Fruit fly (Drosophila melanogaster) whole organism, wandering third instar larva: ENCODE data around the gene CG7992.

ENCODE experiments used
- Abd-B ChIP-seq: fragments of >200 bp; optimal IDR thresholded peaks from 2 replicates; lab custom pipeline; 2017; ENCODE audit warnings: missing biosample characterization, missing genetic modification characterization
- CG32264 ChIP-seq: fragments of 200-800 bp; sonication (Bioruptor generic); optimal IDR thresholded peaks from 2 replicates; lab custom pipeline; 2016; ENCODE audit warnings: missing biosample characterization, missing genetic modification characterization
- CrebA ChIP-seq: fragments of 200-800 bp; sonication (Bioruptor generic); optimal IDR thresholded peaks from 2 replicates; lab custom pipeline; 2016; ENCODE audit warnings: missing biosample characterization, mild to moderate bottlenecking, missing genetic modification characterization, borderline replicate concordance
- Dfd ChIP-seq: fragments of >200 bp; optimal IDR thresholded peaks from 2 replicates; lab custom pipeline; 2017; ENCODE audit warnings: missing biosample characterization, missing genetic modification characterization
- Dif ChIP-seq: fragments of 200-275, 200-300 bp; sonication (Bioruptor generic); optimal IDR thresholded peaks from 2 replicates; lab custom pipeline; 2018; ENCODE audit warnings: missing biosample characterization, missing genetic modification characterization; ENCODE audit not compliant: partially characterized antibody
- GATAd ChIP-seq: sonication (Bioruptor generic); optimal IDR thresholded peaks from 2 replicates; lab custom pipeline; 2016; ENCODE audit warnings: missing biosample characterization, missing genetic modification characterization
- HLH106 ChIP-seq: fragments of 200-800 bp; optimal IDR thresholded peaks from 3 replicates; lab custom pipeline; 2019; ENCODE audit warnings: missing biosample characterization, mild to moderate bottlenecking, missing genetic modification characterization, moderate library complexity
- Hnf4 ChIP-seq: fragments of 200-800 bp; sonication (Bioruptor generic); optimal IDR thresholded peaks from 2 replicates; lab custom pipeline; 2016; ENCODE audit warnings: missing biosample characterization, mild to moderate bottlenecking, missing genetic modification characterization
- Hr78 ChIP-seq: fragments of >200 bp; optimal IDR thresholded peaks from 2 replicates; lab custom pipeline; 2017; ENCODE audit warnings: missing biosample characterization, missing genetic modification characterization
- Hr83 ChIP-seq: fragments of 200-300 bp; sonication (Bioruptor generic); optimal IDR thresholded peaks from 2 replicates; lab custom pipeline; 2016; ENCODE audit warnings: missing biosample characterization, mild to moderate bottlenecking, missing genetic modification characterization, moderate library complexity; ENCODE audit not compliant: poor library complexity, severe bottlenecking
- Jra ChIP-seq: sonication (Bioruptor generic); optimal IDR thresholded peaks from 2 replicates; lab custom pipeline; 2016; ENCODE audit warnings: missing biosample characterization, missing genetic modification characterization
- Mio ChIP-seq: sonication (Bioruptor generic); optimal IDR thresholded peaks from 2 replicates; lab custom pipeline; 2016; ENCODE audit warnings: missing biosample characterization, missing genetic modification characterization
- Myc ChIP-seq: fragments of >200 bp; optimal IDR thresholded peaks from 2 replicates; lab custom pipeline; 2017
- N ChIP-seq: fragments of >200 bp; optimal IDR thresholded peaks from 2 replicates; lab custom pipeline; 2018; ENCODE audit warnings: missing biosample characterization, missing external identifiers, missing genetic modification characterization
- OdsH ChIP-seq: fragments of 200-800 bp; sonication (Bioruptor generic); optimal IDR thresholded peaks from 2 replicates; lab custom pipeline; 2016; ENCODE audit warnings: missing biosample characterization, mild to moderate bottlenecking, missing genetic modification characterization
- Rel ChIP-seq, 2 experiments: fragments of 200-800 bp; sonication (Bioruptor generic) in 1 of 2; optimal IDR thresholded peaks; 2 replicates in 1 of 2; 3 replicates in 1 of 2; lab custom pipeline; 2016 to 2019; ENCODE audit warnings: mild to moderate bottlenecking in 2 of 2, missing biosample characterization in 2 of 2, missing genetic modification characterization in 2 of 2, moderate library complexity in 1 of 2
- Sp1 ChIP-seq: fragments of 200-800 bp; sonication (Bioruptor generic); optimal IDR thresholded peaks from 3 replicates; lab custom pipeline; 2019; ENCODE audit warnings: missing biosample characterization, mild to moderate bottlenecking, missing genetic modification characterization, moderate library complexity
- Vsx2 ChIP-seq: fragments of 200-300, 225-300 bp; sonication (Bioruptor generic); optimal IDR thresholded peaks from 2 replicates; lab custom pipeline; 2018; ENCODE audit warnings: missing biosample characterization, missing genetic modification characterization; ENCODE audit not compliant: partially characterized antibody
- br ChIP-seq: fragments of 200-800 bp; sonication (Bioruptor generic); optimal IDR thresholded peaks from 2 replicates; lab custom pipeline; 2016; ENCODE audit warnings: missing biosample characterization, missing genetic modification characterization
- dl ChIP-seq, 2 experiments: fragments of 175-275, 200-275 bp in 1 of 2; fragments of 200-275 bp in 1 of 2; sonication (Bioruptor generic); optimal IDR thresholded peaks; lab custom pipeline; 2018; ENCODE audit warnings: mild to moderate bottlenecking in 2 of 2, missing biosample characterization in 2 of 2, missing genetic modification characterization in 2 of 2, moderate library complexity in 2 of 2; ENCODE audit not compliant: partially characterized antibody in 2 of 2, insufficient read depth in 1 of 2
- dmrt93B ChIP-seq: fragments of 200-800 bp; sonication (Bioruptor generic); optimal IDR thresholded peaks from 2 replicates; lab custom pipeline; 2018; ENCODE audit warnings: missing biosample characterization, mild to moderate bottlenecking, missing genetic modification characterization
- dsf ChIP-seq: sonication (Bioruptor generic); optimal IDR thresholded peaks from 2 replicates; lab custom pipeline; 2016; ENCODE audit warnings: missing biosample characterization, missing genetic modification characterization, borderline replicate concordance
- ey ChIP-seq: fragments of 200-800 bp; sonication (Bioruptor generic); optimal IDR thresholded peaks from 2 replicates; lab custom pipeline; 2016; ENCODE audit warnings: missing biosample characterization, missing genetic modification characterization
- foxo ChIP-seq, 2 experiments: fragments of 200-800 bp; sonication (Bioruptor generic); optimal IDR thresholded peaks; 2 replicates in 1 of 2; 3 replicates in 1 of 2; lab custom pipeline; 2016 to 2017; ENCODE audit warnings: missing biosample characterization in 2 of 2, missing genetic modification characterization in 2 of 2
- fru ChIP-seq: fragments of 200-800 bp; sonication (Bioruptor generic); optimal IDR thresholded peaks from 3 replicates; lab custom pipeline; 2016; ENCODE audit warnings: missing biosample characterization, mild to moderate bottlenecking, missing genetic modification characterization
- h ChIP-seq: fragments of 200-800 bp; sonication (Bioruptor generic); optimal IDR thresholded peaks from 3 replicates; lab custom pipeline; 2016; ENCODE audit warnings: missing biosample characterization, mild to moderate bottlenecking, missing genetic modification characterization
- jim ChIP-seq: fragments of 175-275, 200-325 bp; sonication (Bioruptor generic); optimal IDR thresholded peaks from 2 replicates; lab custom pipeline; 2016; ENCODE audit warnings: missing biosample characterization, mild to moderate bottlenecking, missing genetic modification characterization
- lola ChIP-seq: fragments of >200 bp; optimal IDR thresholded peaks from 2 replicates; lab custom pipeline; 2017; ENCODE audit warnings: missing biosample characterization, missing genetic modification characterization
- pan ChIP-seq: fragments of >200 bp; optimal IDR thresholded peaks from 2 replicates; lab custom pipeline; 2017
- psq ChIP-seq: fragments of 200-800 bp; sonication (Bioruptor generic); optimal IDR thresholded peaks from 3 replicates; lab custom pipeline; 2017; ENCODE audit warnings: missing biosample characterization, mild to moderate bottlenecking, missing genetic modification characterization, moderate library complexity
- rgr ChIP-seq: fragments of 200-800 bp; sonication (Bioruptor generic); optimal IDR thresholded peaks from 3 replicates; lab custom pipeline; 2016; ENCODE audit warnings: missing biosample characterization, mild to moderate bottlenecking, missing genetic modification characterization
- sage ChIP-seq: fragments of 200-800 bp; sonication (Bioruptor generic); optimal IDR thresholded peaks from 2 replicates; lab custom pipeline; 2016; ENCODE audit warnings: missing biosample characterization, mild to moderate bottlenecking, missing genetic modification characterization
- sv ChIP-seq: fragments of 200-800 bp; sonication (Bioruptor generic); optimal IDR thresholded peaks from 3 replicates; lab custom pipeline; 2016; ENCODE audit warnings: missing biosample characterization, missing genetic modification characterization
- woc ChIP-seq: sonication (Bioruptor generic); optimal IDR thresholded peaks from 2 replicates; lab custom pipeline; 2016; ENCODE audit warnings: missing biosample characterization, mild to moderate bottlenecking, missing genetic modification characterization

CG7992 gene

dm6 chrX:19216671-19217070, 30.4 kb downstream of the CG7992 start:
- TF ChIP-seq sage (no peak), Dif (GFP tag; lab: Kevin White, UChicago) (no peak), Vsx2 (GFP tag; lab: Kevin White, UChicago) (peak; percentile 64)

- no peak for TF ChIP-seq sv (GFP tag; lab: Kevin White, UChicago)
- no peak for TF ChIP-seq CG32264 (GFP tag; lab: Kevin White, UChicago)
- no peak for TF ChIP-seq GATAd (GFP tag; lab: Kevin White, UChicago)
- no peak for TF ChIP-seq woc (GFP tag; lab: Kevin White, UChicago)
- TF ChIP-seq Myc: no peak
- TF ChIP-seq ey (GFP tag; lab: Kevin White, UChicago): no peak
- TF ChIP-seq Mio (GFP tag; lab: Kevin White, UChicago): no peak
- TF ChIP-seq sage: no peak
- TF ChIP-seq br (GFP tag; lab: Kevin White, UChicago): no peak
- no peak for TF ChIP-seq fru (GFP tag; lab: Kevin White, UChicago)
- no peak for TF ChIP-seq lola (GFP tag; lab: Kevin White, UChicago)
- no peak for TF ChIP-seq dl (GFP tag; optimal IDR thresholded peaks at IDR 0.05; lab: Kevin White, UChicago; ENCODE audit: insufficient read depth in 1 of 2, partially characterized antibody in 2 of 2)
- TF ChIP-seq Abd-B (GFP tag; lab: Kevin White, UChicago): no peak
- no peak for TF ChIP-seq OdsH (GFP tag; lab: Kevin White, UChicago)
- TF ChIP-seq Rel (GFP tag; optimal IDR thresholded peaks at IDR 0.05; lab: Kevin White, UChicago): no peak
- no peak for TF ChIP-seq Rel (tag; optimal IDR thresholded peaks at IDR 0.05; lab: Kevin White, UChicago)
- no peak for TF ChIP-seq rgr (GFP tag; lab: Kevin White, UChicago)
- TF ChIP-seq foxo (GFP tag; optimal IDR thresholded peaks at IDR 0.05; lab: Kevin White, UChicago): no peak
- no peak for TF ChIP-seq jim (GFP tag; lab: Kevin White, UChicago)
These were observed 31.8 kb downstream of the CG7992 start, which contains the start of gene Muc18B for dm6 chrX:19215215-19215614. Gene Muc18B, plus strand, starts transcription at chrX:19215515.

dm6 chrX:19212954-19213353, 34.1 kb downstream of the CG7992 start, which contains the start of gene Mur18B:
Gene Mur18B, plus strand, starts transcription at chrX:19213254.
- TF ChIP-seq Myc: no peak
- no peak for TF ChIP-seq fru (GFP tag; lab: Kevin White, UChicago)
- no peak for TF ChIP-seq Dif (GFP tag; lab: Kevin White, UChicago)
- no peak for TF ChIP-seq CrebA (GFP tag; lab: Kevin White, UChicago)
- TF ChIP-seq rgr (GFP tag; lab: Kevin White, UChicago): no peak
- TF ChIP-seq Dfd (GFP tag; lab: Kevin White, UChicago): no peak
- TF ChIP-seq pan (lab: Kevin White, UChicago): no peak
- TF ChIP-seq psq (GFP tag; lab: Kevin White, UChicago): no peak
- TF ChIP-seq Hnf4: no peak
- TF ChIP-seq sv (GFP tag; lab: Kevin White, UChicago): no peak
- no peak for TF ChIP-seq Vsx2 (GFP tag; lab: Kevin White, UChicago)
- TF ChIP-seq Rel (GFP tag; optimal IDR thresholded peaks at IDR 0.05; lab: Kevin White, UChicago): no peak
- TF ChIP-seq Rel (tag; optimal IDR thresholded peaks at IDR 0.05; lab: Kevin White, UChicago): no peak
- TF ChIP-seq foxo (GFP tag; optimal IDR thresholded peaks at IDR 0.05; lab: Kevin White, UChicago): no peak
- no peak for TF ChIP-seq Mio (GFP tag; lab: Kevin White, UChicago)

DNA sequence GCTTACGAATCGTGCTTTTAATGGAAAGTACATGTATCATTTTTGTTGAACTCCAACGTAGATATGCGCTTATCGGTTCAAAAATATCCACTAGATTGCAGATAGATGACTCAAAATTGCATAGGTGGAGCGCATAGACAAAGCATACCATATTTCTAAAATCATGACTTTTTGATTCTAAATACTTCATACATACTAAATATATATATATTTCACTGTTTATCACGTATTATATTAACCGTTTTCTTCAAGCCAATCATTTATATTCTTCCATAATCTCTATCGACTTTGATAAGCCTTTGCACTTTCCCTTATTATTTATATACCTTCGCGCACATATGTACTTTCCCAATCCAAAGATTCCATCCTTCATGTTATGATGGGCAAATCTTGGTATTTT, 35.1 kb downstream of the CG7992 start, which contains the start of gene CG14195:
CG14195 (minus strand) TSS at position 101 of the 400 bp plus-strand sequence.
- no peak for TF ChIP-seq dsf (GFP tag; lab: Kevin White, UChicago)
- no peak for TF ChIP-seq ey (GFP tag; lab: Kevin White, UChicago)
- no peak for TF ChIP-seq N (GFP tag; lab: Kevin White, UChicago)
- TF ChIP-seq Myc: no peak
- TF ChIP-seq h (GFP tag; lab: Kevin White, UChicago): no peak
- no peak for TF ChIP-seq GATAd (GFP tag; lab: Kevin White, UChicago)

dm6 chrX:19208014-19208413, 39.0 kb downstream of the CG7992 start, which contains the start of gene Ulp1:
Gene Ulp1, minus strand, starts transcription at chrX:19208187.
- TF ChIP-seq Sp1 (no peak), HLH106 (tag; lab: Kevin White, UChicago) (peak; percentile 13), h (GFP tag; lab: Kevin White, UChicago) (no peak), Vsx2 (GFP tag; lab: Kevin White, UChicago) (peak; percentile 93), Rel (GFP tag; optimal IDR thresholded peaks at IDR 0.05; lab: Kevin White, UChicago) (no peak), Rel (tag; optimal IDR thresholded peaks at IDR 0.05; lab: Kevin White, UChicago) (no peak), Dif (GFP tag; lab: Kevin White, UChicago) (peak; percentile 89), Hr78 (GFP tag; lab: Kevin White, UChicago) (no peak), Myc (peak; percentile 24), dmrt93B (GFP tag; lab: Kevin White, UChicago) (no peak), Jra (GFP tag; lab: Kevin White, UChicago) (no peak), woc (GFP tag; lab: Kevin White, UChicago) (no peak), Hnf4 (no peak), rgr (GFP tag; lab: Kevin White, UChicago) (no peak), Hr83 (GFP tag; lab: Kevin White, UChicago) (peak; percentile 52), jim (GFP tag; lab: Kevin White, UChicago) (no peak)
